Fruit fly (Drosophila melanogaster): ENCODE results near the gene Actn3.

dm6 chr3R:16983001-16983400 is 5.4 kb upstream of the Actn3 start:
- TF ChIP-seq CG34367 (tag; optimal IDR thresholded peaks at IDR 0.05) (no peak), CG12605 (GFP tag; IDR thresholded peaks at IDR 0.05) (no peak), CG17806 (tag; optimal IDR thresholded peaks at IDR 0.05) (no peak), CG8159 (tag; optimal IDR thresholded peaks at IDR 0.05) (no peak), fd96Ca (GFP tag; IDR thresholded peaks at IDR 0.05) (no peak), CG8301 (tag; optimal IDR thresholded peaks at IDR 0.05) (no peak), CG14655 (GFP tag; optimal IDR thresholded peaks at IDR 0.05) (no peak), EcR (GFP tag; optimal IDR thresholded peaks at IDR 0.05) (no peak), CG32121 (GFP tag; IDR thresholded peaks at IDR 0.05) (no peak), CG10348 (GFP tag; IDR thresholded peaks at IDR 0.05) (no peak), Ets98B (GFP tag; IDR thresholded peaks at IDR 0.05) (no peak), Snoo (tag; optimal IDR thresholded peaks at IDR 0.05) (no peak)

All from whole organism, pupa.